Worm (Caenorhabditis elegans) whole organism, midembryonic: ENCODE data around the gene ztf-16.

Source experiments
- T22C8.4 ChIP-seq: fragments of 200-800 bp; sonication (Bioruptor generic); IDR thresholded peaks from 2 replicates; pipeline ENCODE4 v1.3.6; 2022; ENCODE audit warnings: missing genetic modification characterization, missing compliant biosample characterization
- cog-1 ChIP-seq: sonication (generic microtip); optimal IDR thresholded peaks from 2 replicates; lab custom pipeline; 2016; ENCODE audit warnings: missing genetic modification characterization, missing compliant biosample characterization
- flt-1 ChIP-seq: fragments of 200-800 bp; sonication (Bioruptor generic); IDR thresholded peaks from 2 replicates; pipeline ENCODE4 v1.3.6; 2022; ENCODE audit warnings: missing genetic modification characterization, missing compliant biosample characterization
- klf-2 ChIP-seq: fragments of 200-800 bp; sonication (Bioruptor generic); conservative IDR thresholded peaks from 2 replicates; pipeline ENCODE4 v1.3.6; 2022; ENCODE audit warnings: missing genetic modification reagents, missing genetic modification characterization, missing compliant biosample characterization
- med-1 ChIP-seq: sonication (generic microtip); optimal IDR thresholded peaks from 2 replicates; lab custom pipeline; 2017; ENCODE audit warnings: missing genetic modification characterization, mild to moderate bottlenecking, missing compliant biosample characterization, antibody characterized with exemption, missing genetic modification reagents; ENCODE audit not compliant: insufficient read depth
- ref-1 ChIP-seq: fragments of 200-800 bp; sonication (Bioruptor generic); conservative IDR thresholded peaks from 2 replicates; pipeline ENCODE4 v1.3.6; 2022; ENCODE audit warnings: missing genetic modification reagents, missing genetic modification characterization, missing compliant biosample characterization
- tab-1 ChIP-seq: fragments of 200-800 bp; sonication (Bioruptor generic); IDR thresholded peaks from 2 replicates; pipeline ENCODE4 v1.3.6; 2022; ENCODE audit warnings: missing genetic modification characterization, missing compliant biosample characterization
- ztf-23 ChIP-seq: fragments of 200-800 bp; sonication (Bioruptor generic); IDR thresholded peaks from 2 replicates; pipeline ENCODE4 v1.3.6; 2022; ENCODE audit warnings: missing genetic modification reagents, missing genetic modification characterization, missing compliant biosample characterization
- ztf-29 ChIP-seq: fragments of 200-800 bp; sonication (Bioruptor generic); IDR thresholded peaks from 2 replicates; pipeline ENCODE4 v1.3.6; 2022; ENCODE audit warnings: missing genetic modification reagents, missing genetic modification characterization, missing compliant biosample characterization

ztf-16 gene

ce11 chrX:4818252-4818651 is 6.9 kb upstream of the ztf-16 start, which contains the start of gene R08E3.3:
R08E3.3 (plus strand) TSS chrX:4818593.
- no peak for TF ChIP-seq flt-1 (GFP tag; lab: Robert Waterston, UW)
- TF ChIP-seq ztf-23: peak; percentile 46; the same call in 1 of the 2 replicates

ce11 chrX:4813115-4813732 is 1.9 kb upstream of the ztf-16 start:
- TF ChIP-seq T22C8.4 (GFP tag; lab: Robert Waterston, UW): no peak
- TF ChIP-seq cog-1: no peak
- TF ChIP-seq flt-1 (GFP tag; lab: Robert Waterston, UW): no peak
- TF ChIP-seq med-1: no peak
- TF ChIP-seq ref-1 (GFP tag; lab: Robert Waterston, UW): no peak
- TF ChIP-seq ztf-29 (GFP tag; lab: Robert Waterston, UW): no peak
- TF ChIP-seq klf-2 (GFP tag; lab: Robert Waterston, UW): no peak
- TF ChIP-seq ztf-23: no peak
- TF ChIP-seq tab-1: no peak

- TF ChIP-seq klf-2 (GFP tag; lab: Robert Waterston, UW) (no peak), flt-1 (GFP tag; lab: Robert Waterston, UW) (peak; percentile 18; the same call in 1 of the 2 replicates), ref-1 (GFP tag; lab: Robert Waterston, UW) (no peak), tab-1 (no peak), ztf-23 (no peak), ztf-29 (GFP tag; lab: Robert Waterston, UW) (no peak)
Measured at ce11 chrX:4809753-4810424, 1.5 kb downstream of the ztf-16 start.

ce11 chrX:4809189-4809588 is 2.2 kb downstream of the ztf-16 start:
- TF ChIP-seq med-1 (no peak), flt-1 (GFP tag; lab: Robert Waterston, UW) (no peak), cog-1 (peak; percentile 19), T22C8.4 (GFP tag; lab: Robert Waterston, UW) (no peak), ref-1 (GFP tag; lab: Robert Waterston, UW) (no peak), ztf-23 (no peak), klf-2 (GFP tag; lab: Robert Waterston, UW) (no peak), tab-1 (no peak), ztf-29 (GFP tag; lab: Robert Waterston, UW) (no peak)

- TF ChIP-seq cog-1 (no peak), ztf-29 (GFP tag; lab: Robert Waterston, UW) (no peak), med-1 (no peak), ref-1 (GFP tag; lab: Robert Waterston, UW) (no peak), T22C8.4 (GFP tag; lab: Robert Waterston, UW) (no peak), tab-1 (no peak), klf-2 (GFP tag; lab: Robert Waterston, UW) (no peak), ztf-23 (no peak), flt-1 (GFP tag; lab: Robert Waterston, UW) (no peak)
Measured at ce11 chrX:4808737-4809136, 2.6 kb downstream of the ztf-16 start.

- TF ChIP-seq tab-1 (no peak), ztf-23 (no peak), ztf-29 (GFP tag; lab: Robert Waterston, UW) (no peak), cog-1 (no peak), T22C8.4 (GFP tag; lab: Robert Waterston, UW) (no peak), klf-2 (GFP tag; lab: Robert Waterston, UW) (no peak), ref-1 (GFP tag; lab: Robert Waterston, UW) (no peak), med-1 (no peak), flt-1 (GFP tag; lab: Robert Waterston, UW) (no peak)
Measured at ce11 chrX:4803942-4804341, 7.4 kb downstream of the ztf-16 start.

- TF ChIP-seq T22C8.4 (GFP tag; lab: Robert Waterston, UW) (no peak), ztf-29 (GFP tag; lab: Robert Waterston, UW) (no peak), tab-1 (no peak), med-1 (no peak), klf-2 (GFP tag; lab: Robert Waterston, UW) (no peak), flt-1 (GFP tag; lab: Robert Waterston, UW) (no peak), ref-1 (GFP tag; lab: Robert Waterston, UW) (no peak), cog-1 (no peak), ztf-23 (no peak; the same call in 1 of the 2 replicates)
Measured at ce11 chrX:4802255-4802654, 9.1 kb downstream of the ztf-16 start.

- no peak for TF ChIP-seq klf-2 (GFP tag; lab: Robert Waterston, UW)
- TF ChIP-seq tab-1: no peak
- no peak for TF ChIP-seq flt-1 (GFP tag; lab: Robert Waterston, UW)
- no peak for TF ChIP-seq ztf-23
- TF ChIP-seq med-1: no peak
- no peak for TF ChIP-seq ztf-29 (GFP tag; lab: Robert Waterston, UW)
- TF ChIP-seq T22C8.4 (GFP tag; lab: Robert Waterston, UW): no peak
- no peak for TF ChIP-seq cog-1
- no peak for TF ChIP-seq ref-1 (GFP tag; lab: Robert Waterston, UW)
Measured at ce11 chrX:4800892-4801291, 10.4 kb downstream of the ztf-16 start.

- TF ChIP-seq tab-1: no peak
- TF ChIP-seq flt-1 (GFP tag; lab: Robert Waterston, UW): no peak
- no peak for TF ChIP-seq ref-1 (GFP tag; lab: Robert Waterston, UW)
- TF ChIP-seq ztf-23: no peak
- no peak for TF ChIP-seq klf-2 (GFP tag; lab: Robert Waterston, UW)
Measured at ce11 chrX:4800078-4800621, 11.2 kb downstream of the ztf-16 start, which contains the start of gene mig-13. mig-13 (minus strand) TSS chrX:4800128.

ce11 chrX:4795329-4795728 is 16.0 kb downstream of the ztf-16 start:
- TF ChIP-seq T22C8.4 (GFP tag; lab: Robert Waterston, UW): no peak
- no peak for TF ChIP-seq tab-1
- TF ChIP-seq ref-1 (GFP tag; lab: Robert Waterston, UW): no peak
- no peak for TF ChIP-seq klf-2 (GFP tag; lab: Robert Waterston, UW)
- no peak for TF ChIP-seq med-1
- TF ChIP-seq cog-1: no peak
